Worm (Caenorhabditis elegans): ENCODE measurements around the gene F18E9.1.

Gene F18E9.1

ce11 chrX:8623840-8624591 lies 22.7 kb downstream of the F18E9.1 start:
- no peak for TF ChIP-seq nhr-237 (tag; optimal IDR thresholded peaks at IDR 0.05)
- TF ChIP-seq unc-120 (tag; optimal IDR thresholded peaks at IDR 0.05; ENCODE audit: poor library complexity, severe bottlenecking), result no peak
- TF ChIP-seq nhr-76 (tag; optimal IDR thresholded peaks at IDR 0.05), result no peak
- no peak for TF ChIP-seq zip-8 (tag; optimal IDR thresholded peaks at IDR 0.05)
- no peak for TF ChIP-seq lsy-2 (tag; optimal IDR thresholded peaks at IDR 0.05)
- no peak for TF ChIP-seq bed-3 (GFP tag; optimal IDR thresholded peaks at IDR 0.05)
- TF ChIP-seq nhr-2 (tag; optimal IDR thresholded peaks at IDR 0.05), result no peak
- TF ChIP-seq ces-1 (GFP tag; optimal IDR thresholded peaks at IDR 0.05), result no peak
- no peak for TF ChIP-seq ceh-39 (tag; optimal IDR thresholded peaks at IDR 0.05)
- TF ChIP-seq pha-4 (tag; optimal IDR thresholded peaks at IDR 0.05), result no peak
- TF ChIP-seq snpc-4 (tag; optimal IDR thresholded peaks at IDR 0.05), result no peak
- TF ChIP-seq nhr-12 (tag; optimal IDR thresholded peaks at IDR 0.05), result no peak
- no peak for TF ChIP-seq nhr-28 (tag; optimal IDR thresholded peaks at IDR 0.05)
- TF ChIP-seq tbx-8 (GFP tag; optimal IDR thresholded peaks at IDR 0.05), result no peak
- TF ChIP-seq unc-62 (GFP tag; optimal IDR thresholded peaks at IDR 0.05), result no peak
- TF ChIP-seq drap-1 (GFP tag; optimal IDR thresholded peaks at IDR 0.05), result peak; percentile 23
- no peak for TF ChIP-seq flh-1 (GFP tag; optimal IDR thresholded peaks at IDR 0.05)
- TF ChIP-seq elt-3 (tag; optimal IDR thresholded peaks at IDR 0.05), result no peak
- TF ChIP-seq elt-1 (tag; optimal IDR thresholded peaks at IDR 0.05; ENCODE audit: borderline replicate concordance, insufficient read depth), result no peak
- TF ChIP-seq lin-13 (tag; optimal IDR thresholded peaks at IDR 0.05), result no peak
- TF ChIP-seq lin-32 (GFP tag; optimal IDR thresholded peaks at IDR 0.05), result no peak
- TF ChIP-seq ceh-83 (GFP tag; optimal IDR thresholded peaks at IDR 0.05), result peak; percentile 64
- no peak for TF ChIP-seq cnd-1 (tag; optimal IDR thresholded peaks at IDR 0.05)
- no peak for TF ChIP-seq ztf-11 (tag; optimal IDR thresholded peaks at IDR 0.05)
- no peak for TF ChIP-seq unc-39 (tag; optimal IDR thresholded peaks at IDR 0.05)
- TF ChIP-seq M03D4.4 (tag; optimal IDR thresholded peaks at IDR 0.05), result peak; percentile 5
- no peak for TF ChIP-seq sem-2 (GFP tag; optimal IDR thresholded peaks at IDR 0.05)
- TF ChIP-seq blmp-1 (tag; optimal IDR thresholded peaks at IDR 0.05), result no peak
- no peak for TF ChIP-seq mab-5 (tag; optimal IDR thresholded peaks at IDR 0.05)
- TF ChIP-seq sptf-1 (tag; optimal IDR thresholded peaks at IDR 0.05), result no peak
- no peak for TF ChIP-seq hlh-1 (tag; optimal IDR thresholded peaks at IDR 0.05)
- no peak for TF ChIP-seq mls-2 (tag; optimal IDR thresholded peaks at IDR 0.05)
- TF ChIP-seq ham-2 (GFP tag; optimal IDR thresholded peaks at IDR 0.05), result peak; percentile 33
- no peak for TF ChIP-seq mep-1 (tag; optimal IDR thresholded peaks at IDR 0.05)
- TF ChIP-seq ceh-43 (GFP tag; optimal IDR thresholded peaks at IDR 0.05), result peak; percentile 47

- TF ChIP-seq lsy-2 (tag; optimal IDR thresholded peaks at IDR 0.05) (no peak), flh-1 (GFP tag; optimal IDR thresholded peaks at IDR 0.05) (no peak), elt-3 (tag; optimal IDR thresholded peaks at IDR 0.05) (no peak), M03D4.4 (tag; optimal IDR thresholded peaks at IDR 0.05) (no peak), nhr-12 (tag; optimal IDR thresholded peaks at IDR 0.05) (no peak), pha-4 (tag; optimal IDR thresholded peaks at IDR 0.05) (no peak), cnd-1 (tag; optimal IDR thresholded peaks at IDR 0.05) (no peak), ztf-11 (tag; optimal IDR thresholded peaks at IDR 0.05) (no peak)
Measured at ce11 chrX:8625090-8625489, 23.8 kb downstream of the F18E9.1 start, which contains the start of gene K01A12.3. Gene K01A12.3, minus strand, starts transcription at chrX:8625190.

DNA sequence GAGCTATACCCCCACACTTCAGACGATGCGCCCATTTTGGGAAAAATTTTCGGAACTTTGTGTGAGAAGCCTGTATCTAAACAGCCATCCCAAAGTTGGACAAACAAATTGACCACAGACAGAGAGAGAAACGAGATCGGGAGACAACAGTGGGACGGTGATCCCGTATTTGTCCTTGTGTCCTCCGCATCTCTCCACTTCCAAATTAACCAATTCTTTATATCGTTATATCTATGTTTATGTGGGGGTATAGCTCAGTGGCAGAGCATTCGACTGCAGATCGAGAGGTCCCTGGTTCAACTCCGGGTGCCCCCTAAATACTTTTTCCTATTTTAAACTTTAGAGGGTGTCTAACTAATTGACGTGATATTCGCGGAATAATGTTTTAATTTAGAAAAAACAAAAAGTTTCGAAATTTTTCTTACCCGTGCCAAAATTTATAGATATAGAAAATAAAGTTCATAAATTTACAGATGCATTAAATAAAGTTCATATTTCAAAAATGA lies 37.4 kb downstream of the F18E9.1 start:
- TF ChIP-seq lin-32 (GFP tag; optimal IDR thresholded peaks at IDR 0.05) (peak; percentile 1), ceh-43 (GFP tag; optimal IDR thresholded peaks at IDR 0.05) (peak; percentile 76), hlh-1 (tag; optimal IDR thresholded peaks at IDR 0.05) (no peak), unc-39 (tag; optimal IDR thresholded peaks at IDR 0.05) (no peak), bed-3 (GFP tag; optimal IDR thresholded peaks at IDR 0.05) (peak; percentile 33), sptf-1 (tag; optimal IDR thresholded peaks at IDR 0.05) (peak; percentile 80), M03D4.4 (tag; optimal IDR thresholded peaks at IDR 0.05) (peak; percentile 72), unc-62 (GFP tag; optimal IDR thresholded peaks at IDR 0.05) (no peak), ceh-83 (GFP tag; optimal IDR thresholded peaks at IDR 0.05) (peak; percentile 65), ham-2 (GFP tag; optimal IDR thresholded peaks at IDR 0.05) (peak; percentile 47)
